Worm (Caenorhabditis elegans) whole organism, young adult: Measurements from ENCODE around the gene srx-46.

Experiments
- K12H6.12 ChIP-seq: fragments of 200-800 bp; sonication (Bioruptor generic); optimal IDR thresholded peaks from 2 replicates; lab custom pipeline; 2018; ENCODE audit warnings: mild to moderate bottlenecking, missing genetic modification characterization, missing compliant biosample characterization
- mcd-1 ChIP-seq: fragments of 200-800 bp; sonication (Bioruptor generic); IDR thresholded peaks from 2 replicates; pipeline ENCODE4 v1.3.6; 2022; ENCODE audit warnings: missing genetic modification reagents, missing genetic modification characterization, missing compliant biosample characterization
- nfya-1 ChIP-seq: sonication (generic microtip); optimal IDR thresholded peaks from 2 replicates; lab custom pipeline; 2017; ENCODE audit warnings: antibody characterized with exemption, missing compliant biosample characterization, missing genetic modification characterization, borderline replicate concordance; ENCODE audit not compliant: insufficient read depth
- nfyb-1 ChIP-seq: fragments of 200-800 bp; sonication (Bioruptor generic); IDR thresholded peaks from 2 replicates; pipeline ENCODE4 v1.3.6; 2022; ENCODE audit warnings: missing genetic modification reagents, missing genetic modification characterization, missing compliant biosample characterization
- nhr-179 ChIP-seq: sonication (generic microtip); optimal IDR thresholded peaks from 2 replicates; lab custom pipeline; 2016; ENCODE audit warnings: mild to moderate bottlenecking, missing genetic modification characterization, missing compliant biosample characterization
- xnd-1 ChIP-seq: sonication (generic microtip); optimal IDR thresholded peaks from 2 replicates; lab custom pipeline; 2016; ENCODE audit warnings: missing genotype, missing genetic modification reagents, missing genetic modification characterization, missing compliant biosample characterization

ce11 chrV:9316970-9317369 is 36.1 kb upstream of the srx-46 start:
- TF ChIP-seq nhr-179 (no peak), mcd-1 (no peak), nfyb-1 (no peak), K12H6.12 (no peak), xnd-1 (tag; lab: Kevin White, UChicago) (no peak), nfya-1 (tag; lab: Kevin White, UChicago) (no peak)
